Worm (Caenorhabditis elegans) whole organism, early embryonic: ENCODE data around the gene F46B3.16.

Source experiments
- B0310.2 ChIP-seq: sonication (generic microtip); optimal IDR thresholded peaks from 2 replicates; lab custom pipeline; 2016; ENCODE audit warnings: mild to moderate bottlenecking, missing genetic modification characterization, missing compliant biosample characterization
- ceh-13 ChIP-seq: fragments of 200-800 bp; sonication (Bioruptor generic); optimal IDR thresholded peaks from 2 replicates; lab custom pipeline; 2018; ENCODE audit warnings: mild to moderate bottlenecking, missing genetic modification characterization, missing compliant biosample characterization
- ets-7 ChIP-seq: sonication (generic microtip); optimal IDR thresholded peaks from 2 replicates; lab custom pipeline; 2016; ENCODE audit warnings: missing genotype, missing genetic modification characterization, missing compliant biosample characterization
- hnd-1 ChIP-seq: sonication (generic microtip); optimal IDR thresholded peaks from 2 replicates; lab custom pipeline; 2016; ENCODE audit warnings: missing genetic modification characterization, missing compliant biosample characterization
- tbx-37 ChIP-seq: fragments of 200-800 bp; sonication (Bioruptor generic); conservative IDR thresholded peaks from 2 replicates; pipeline ENCODE4 v1.3.6; 2022; ENCODE audit warnings: missing genetic modification reagents, missing genetic modification characterization, missing compliant biosample characterization

DNA sequence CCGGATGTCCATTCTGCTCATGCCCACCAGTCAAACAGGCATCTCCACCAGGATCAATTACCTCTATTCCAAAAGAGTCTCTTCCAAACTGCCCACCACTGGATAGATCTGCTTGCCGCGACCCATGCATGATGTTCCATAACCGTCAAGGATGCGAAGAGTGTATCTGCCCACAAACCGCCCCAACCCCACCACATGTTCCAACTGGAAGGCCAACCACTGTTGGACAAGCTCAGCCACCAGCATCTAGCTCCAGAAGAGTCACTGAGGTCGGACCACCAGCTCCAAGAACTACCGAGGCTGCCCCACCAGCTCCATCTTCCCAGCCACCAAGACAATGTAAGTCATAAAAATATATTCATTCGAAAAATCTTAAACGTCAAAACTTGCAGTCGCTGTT lies 36.2 kb downstream of the F46B3.16 start:
- TF ChIP-seq ceh-13 (GFP tag; lab: Kevin White, UChicago) = no peak
- TF ChIP-seq ets-7 = no peak
- no peak for TF ChIP-seq hnd-1 (tag; lab: Kevin White, UChicago)
- TF ChIP-seq tbx-37 (GFP tag; lab: Robert Waterston, UW) = no peak
- TF ChIP-seq B0310.2 (tag; lab: Kevin White, UChicago) = no peak
